Worm (Caenorhabditis elegans): Measurements from ENCODE around the gene mltn-10.

ce11 chrII:14619806-14620205 is 3.1 kb upstream of the mltn-10 start:
- no peak for TF ChIP-seq unc-62 (GFP tag; optimal IDR thresholded peaks at IDR 0.05)
- TF ChIP-seq ekl-4 (GFP tag; IDR thresholded peaks at IDR 0.05), result no peak
- TF ChIP-seq pbrm-1 (GFP tag; IDR thresholded peaks at IDR 0.05), result no peak
- TF ChIP-seq snpc-4 (GFP tag; optimal IDR thresholded peaks at IDR 0.05), result no peak
- TF ChIP-seq snpc-4 (tag; optimal IDR thresholded peaks at IDR 0.05), result no peak
- no peak for TF ChIP-seq repo-1 (tag; optimal IDR thresholded peaks at IDR 0.05)
- TF ChIP-seq dpl-1 (GFP tag; optimal IDR thresholded peaks at IDR 0.05), result no peak
- no peak for TF ChIP-seq B0336.3 (GFP tag; IDR thresholded peaks at IDR 0.05)
- TF ChIP-seq pha-4 (tag; optimal IDR thresholded peaks at IDR 0.05), result no peak
- TF ChIP-seq Y53G8AR.9 (GFP tag; conservative IDR thresholded peaks at IDR 0.05), result no peak
- TF ChIP-seq ztf-3 (GFP tag; optimal IDR thresholded peaks at IDR 0.05), result no peak
- TF ChIP-seq ceh-79 (tag; optimal IDR thresholded peaks at IDR 0.05), result no peak

All from whole organism, young adult.